Worm (Caenorhabditis elegans) whole organism, young adult: ENCODE results near the gene morc-1.

Experiments
- D2030.7 ChIP-seq: fragments of 200-800 bp; sonication (Bioruptor generic); IDR thresholded peaks from 2 replicates; pipeline ENCODE4 v1.3.6; 2022; ENCODE audit warnings: missing genetic modification reagents, missing genetic modification characterization, missing compliant biosample characterization
- bed-2 ChIP-seq: fragments of 200-800 bp; sonication (Bioruptor generic); IDR thresholded peaks from 2 replicates; pipeline ENCODE4 v1.3.6; 2022; ENCODE audit warnings: missing genetic modification reagents, missing genetic modification characterization, missing compliant biosample characterization
- ceh-91 ChIP-seq: fragments of 200-800 bp; sonication (Bioruptor generic); IDR thresholded peaks from 2 replicates; pipeline ENCODE4 v1.3.6; 2022; ENCODE audit warnings: missing genetic modification reagents, missing genetic modification characterization, missing compliant biosample characterization
- hlh-12 ChIP-seq: sonication (generic microtip); optimal IDR thresholded peaks from 2 replicates; lab custom pipeline; 2016; ENCODE audit warnings: missing genetic modification characterization, missing compliant biosample characterization
- lin-54 ChIP-seq: fragments of 200-800 bp; sonication (Bioruptor generic); optimal IDR thresholded peaks from 2 replicates; lab custom pipeline; 2018; ENCODE audit warnings: mild to moderate bottlenecking, missing genetic modification characterization, missing compliant biosample characterization
- lsy-27 ChIP-seq: sonication (generic microtip); optimal IDR thresholded peaks from 2 replicates; lab custom pipeline; 2017; ENCODE audit warnings: missing genetic modification characterization, mild to moderate bottlenecking, missing compliant biosample characterization, antibody characterized with exemption, missing genotype, borderline replicate concordance; ENCODE audit not compliant: insufficient read depth
- sptf-2 ChIP-seq: fragments of 200-800 bp; sonication (Bioruptor generic); optimal IDR thresholded peaks from 2 replicates; lab custom pipeline; 2018; ENCODE audit warnings: mild to moderate bottlenecking, missing genetic modification characterization, missing compliant biosample characterization
- zfh-2 ChIP-seq: fragments of 200-800 bp; sonication (Bioruptor generic); conservative IDR thresholded peaks from 2 replicates; pipeline ENCODE4 v1.3.6; 2022; ENCODE audit warnings: missing genetic modification reagents, missing genetic modification characterization, missing compliant biosample characterization
- ztf-22 ChIP-seq: fragments of 200-800 bp; sonication (Bioruptor generic); optimal IDR thresholded peaks from 2 replicates; lab custom pipeline; 2018; ENCODE audit warnings: mild to moderate bottlenecking, missing genetic modification characterization, moderate library complexity, missing compliant biosample characterization
- ztf-25 ChIP-seq: fragments of 200-800 bp; sonication (Bioruptor generic); IDR thresholded peaks from 2 replicates; pipeline ENCODE4 v1.3.6; 2022; ENCODE audit warnings: missing genetic modification reagents, missing genetic modification characterization, missing compliant biosample characterization

The morc-1 gene

DNA sequence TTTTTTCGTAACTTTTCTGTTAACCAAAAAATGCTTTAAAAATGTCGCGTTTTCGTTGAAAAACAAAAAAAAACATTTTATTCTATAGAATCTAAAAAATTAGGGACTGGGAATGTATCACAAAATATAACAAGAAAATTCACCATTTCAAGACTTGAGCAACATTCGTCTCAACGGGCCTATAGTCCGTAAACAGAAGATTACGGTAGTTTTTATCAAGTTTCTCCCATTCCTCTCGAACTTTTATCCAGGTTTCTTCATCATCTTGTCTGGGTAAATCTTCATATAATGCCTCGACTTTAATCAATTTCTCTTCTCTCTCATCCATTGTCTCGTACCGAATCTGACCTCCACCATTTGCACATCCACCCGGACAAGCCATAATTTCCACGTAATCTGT is 51.3 kb downstream of the morc-1 start (continued):
- no peak for TF ChIP-seq ztf-22 (GFP tag; lab: Kevin White, UChicago)
- TF ChIP-seq lin-54 (GFP tag; lab: Kevin White, UChicago): no peak
- TF ChIP-seq D2030.7 (GFP tag; lab: Robert Waterston, UW): no peak
- no peak for TF ChIP-seq lsy-27 (tag; lab: Kevin White, UChicago)
- TF ChIP-seq ceh-91 (GFP tag; lab: Robert Waterston, UW): no peak
- no peak for TF ChIP-seq zfh-2 (GFP tag; lab: Robert Waterston, UW)
- no peak for TF ChIP-seq hlh-12
- no peak for TF ChIP-seq bed-2 (GFP tag; lab: Robert Waterston, UW)
- TF ChIP-seq ztf-25 (GFP tag; lab: Robert Waterston, UW): no peak
- TF ChIP-seq sptf-2: no peak
